Worm (Caenorhabditis elegans) whole organism, L3 larva: Measurements from ENCODE around the gene fip-1.
A peak's percentile ranks its signal among the peaks of the same experiment; 100 is the strongest.

Source experiments
- lin-39 ChIP-seq: fragments of 150-350 bp; optimal IDR thresholded peaks from 2 replicates; lab custom pipeline; 2018; ENCODE audit warnings: missing biosample characterization, missing genetic modification reagents, missing genetic modification characterization
- mml-1 ChIP-seq: fragments of 150-350 bp; sonication (generic microtip); optimal IDR thresholded peaks from 3 replicates; lab custom pipeline; 2014; ENCODE audit warnings: missing biosample characterization, missing genetic modification characterization
- nhr-237 ChIP-seq: fragments of 150-350 bp; optimal IDR thresholded peaks from 2 replicates; lab custom pipeline; 2014; ENCODE audit warnings: missing biosample characterization, missing genetic modification characterization
- sea-2 ChIP-seq: fragments of 150-350 bp; sonication (generic microtip); optimal IDR thresholded peaks from 4 replicates; lab custom pipeline; 2014; ENCODE audit warnings: missing biosample characterization, missing genetic modification reagents, missing genetic modification characterization
- skn-1 ChIP-seq: fragments of 150-350 bp; optimal IDR thresholded peaks from 2 replicates; lab custom pipeline; 2014; ENCODE audit warnings: missing biosample characterization, missing genetic modification characterization
- unc-39 ChIP-seq: sonication (generic microtip); optimal IDR thresholded peaks from 4 replicates; lab custom pipeline; 2017; ENCODE audit warnings: missing biosample characterization, missing genetic modification characterization

DNA sequence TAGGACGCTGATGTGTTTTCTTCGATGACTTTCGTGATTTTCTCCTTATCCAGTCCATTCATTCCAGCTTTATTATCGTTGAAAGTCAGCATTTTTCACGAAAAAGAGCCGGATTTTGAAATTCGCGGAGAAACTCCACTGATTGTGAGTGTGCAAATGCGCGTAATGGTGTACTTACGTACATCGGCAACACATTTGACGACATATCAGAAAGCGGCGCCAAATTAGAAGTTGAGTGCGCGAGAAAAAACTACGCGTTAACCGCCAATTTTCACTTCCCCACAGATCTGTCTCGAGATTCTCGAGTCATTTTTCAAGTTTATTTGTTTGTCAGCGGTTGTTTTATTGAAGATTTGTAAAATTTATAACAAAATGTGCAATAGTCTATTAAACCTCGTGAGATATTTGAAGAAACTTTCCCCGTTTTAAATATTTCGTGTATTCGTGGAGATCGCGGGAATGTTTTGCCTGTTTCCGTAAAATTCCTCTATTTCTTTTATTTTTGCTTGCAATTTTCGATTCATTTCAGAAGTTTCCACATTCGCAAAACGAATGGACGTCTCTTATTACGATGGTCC is 11.1 kb upstream of the fip-1 start, which contains the start of the genes polk-1 and gpr-1:
- no peak for TF ChIP-seq nhr-237 (tag; lab: Kevin White, UChicago)
- TF ChIP-seq lin-39 (tag; lab: Kevin White, UChicago) = peak; percentile 6
- TF ChIP-seq unc-39 = no peak
- TF ChIP-seq skn-1 (tag; lab: Kevin White, UChicago) = no peak
- no peak for TF ChIP-seq sea-2 (GFP tag; lab: Kevin White, UChicago)
- no peak for TF ChIP-seq mml-1 (tag; lab: Kevin White, UChicago)
